Fruit fly (Drosophila melanogaster) whole organism: ENCODE results near the gene Cow.

Source experiments
- CG8478 ChIP-seq: fragments of >200 bp; optimal IDR thresholded peaks from 2 replicates; lab custom pipeline; 2018; ENCODE audit warnings: inconsistent platforms
- Dll ChIP-seq: fragments of >200 bp; optimal IDR thresholded peaks from 2 replicates; lab custom pipeline; 2017
- pan ChIP-seq: fragments of >200 bp; optimal IDR thresholded peaks from 2 replicates; lab custom pipeline; 2017
- usp ChIP-seq: fragments of >200 bp; optimal IDR thresholded peaks from 2 replicates; lab custom pipeline; 2017; ENCODE audit warnings: missing biosample characterization, missing genetic modification characterization, mixed read lengths

dm6 chr3R:23074480-23074879, 38.0 kb downstream of the Cow start:
- TF ChIP-seq CG8478 (lab: Kevin White, UChicago) (no peak), Dll (lab: Kevin White, UChicago) (no peak), pan (no peak), usp (GFP tag; lab: Kevin White, UChicago) (no peak)
